Worm (Caenorhabditis elegans) whole organism, dauer: Measurements from ENCODE around the gene F55A11.4.

Experiments used
- unc-62 ChIP-seq: sonication (generic microtip); optimal IDR thresholded peaks from 2 replicates; lab custom pipeline; 2017; ENCODE audit warnings: missing biosample characterization, missing genetic modification reagents, missing genetic modification characterization

F55A11.4 gene

ce11 chrV:11770053-11770517, at the start of gene F55A11.4:
Gene F55A11.4 (plus strand): TSS chrV:11770467.
- no peak for TF ChIP-seq unc-62

ce11 chrV:11722858-11723257, 47.4 kb upstream of the F55A11.4 start:
- TF ChIP-seq unc-62 = no peak

- no peak for TF ChIP-seq unc-62
Observed at ce11 chrV:11725971-11726370, 44.3 kb upstream of the F55A11.4 start, which contains the start of gene daf-11. Gene daf-11 (minus strand): TSS chrV:11726071.

- no peak for TF ChIP-seq unc-62
Observed at ce11 chrV:11730060-11730459, 40.2 kb upstream of the F55A11.4 start, which contains the start of gene rhr-2. Gene rhr-2 (minus strand): TSS chrV:11730160.

ce11 chrV:11732049-11732448, 38.2 kb upstream of the F55A11.4 start:
- no peak for TF ChIP-seq unc-62

ce11 chrV:11733460-11733859, 36.8 kb upstream of the F55A11.4 start, which contains the start of gene npp-22:
Gene npp-22 (minus strand): TSS chrV:11733472.
- no peak for TF ChIP-seq unc-62

- no peak for TF ChIP-seq unc-62
Observed at ce11 chrV:11736896-11737295, 33.4 kb upstream of the F55A11.4 start, which contains the start of gene spe-42. Gene spe-42 (minus strand): TSS chrV:11736996.

- TF ChIP-seq unc-62 = no peak
Observed at ce11 chrV:11737333-11737732, 32.9 kb upstream of the F55A11.4 start.

- TF ChIP-seq unc-62 = no peak
Observed at ce11 chrV:11739820-11740219, 30.4 kb upstream of the F55A11.4 start, which contains the start of gene T04F3.1. Gene T04F3.1 (plus strand): TSS chrV:11740065.

- TF ChIP-seq unc-62 = no peak
Observed at ce11 chrV:11741078-11741477, 29.2 kb upstream of the F55A11.4 start.

ce11 chrV:11751480-11751879, 18.8 kb upstream of the F55A11.4 start:
- no peak for TF ChIP-seq unc-62

ce11 chrV:11755848-11756247, 14.4 kb upstream of the F55A11.4 start:
- TF ChIP-seq unc-62 = no peak

ce11 chrV:11757358-11757757, 12.9 kb upstream of the F55A11.4 start, which contains the start of gene smoc-1:
Gene smoc-1 (plus strand): TSS chrV:11757658.
- TF ChIP-seq unc-62 = no peak

ce11 chrV:11758635-11759034, 11.6 kb upstream of the F55A11.4 start, which contains the start of gene T04F3.3:
Gene T04F3.3 (plus strand): TSS chrV:11758935.
- no peak for TF ChIP-seq unc-62

ce11 chrV:11760371-11760770, 9.9 kb upstream of the F55A11.4 start, which contains the start of gene T04F3.5:
Gene T04F3.5 (plus strand): TSS chrV:11760671.
- no peak for TF ChIP-seq unc-62

- TF ChIP-seq unc-62 = no peak
Observed at ce11 chrV:11762863-11763262, 7.4 kb upstream of the F55A11.4 start, which contains the start of gene T04F3.4. Gene T04F3.4 (minus strand): TSS chrV:11763049.

ce11 chrV:11764373-11764954, 5.8 kb upstream of the F55A11.4 start, which contains the start of the genes F55A11.1 and syx-5:
Gene F55A11.1 (minus strand): TSS chrV:11764385.
Gene syx-5 (plus strand): TSS chrV:11764904.
- no peak for TF ChIP-seq unc-62

ce11 chrV:11767028-11767427, 3.2 kb upstream of the F55A11.4 start, which contains the start of gene sel-11:
Gene sel-11 (plus strand): TSS chrV:11767328.
- TF ChIP-seq unc-62 = no peak
